Fruit fly (Drosophila melanogaster) whole organism, adult: ENCODE results near the gene Cpr65Ea.
A peak's percentile ranks its signal among the peaks of the same experiment; 100 is the strongest.

Experiments
- CG11617 ChIP-seq: fragments of 200-800 bp; sonication (Bioruptor generic); optimal IDR thresholded peaks from 2 replicates; lab custom pipeline; 2017; ENCODE audit warnings: mild to moderate bottlenecking, missing biosample characterization, missing genetic modification reagents, missing genetic modification characterization
- CG12768 ChIP-seq: fragments of 200-800 bp; sonication (Bioruptor generic); optimal IDR thresholded peaks from 2 replicates; lab custom pipeline; 2017; ENCODE audit warnings: missing biosample characterization, missing genetic modification characterization, mild to moderate bottlenecking, moderate library complexity, missing genetic modification reagents
- CG14711 ChIP-seq: fragments of 200-800 bp; sonication (Bioruptor generic); optimal IDR thresholded peaks from 2 replicates; lab custom pipeline; 2018; ENCODE audit warnings: missing biosample characterization, mild to moderate bottlenecking, missing genetic modification characterization, moderate library complexity
- CG1620 ChIP-seq: fragments of 200-800 bp; sonication (Bioruptor generic); optimal IDR thresholded peaks from 2 replicates; lab custom pipeline; 2016; ENCODE audit warnings: missing biosample characterization, missing genetic modification characterization
- CG5204 ChIP-seq: fragments of 200-800 bp; sonication (Bioruptor generic); optimal IDR thresholded peaks from 2 replicates; lab custom pipeline; 2016; ENCODE audit warnings: missing biosample characterization, missing genetic modification characterization
- Crg-1 ChIP-seq: fragments of 200-800 bp; sonication (Bioruptor generic); optimal IDR thresholded peaks from 2 replicates; lab custom pipeline; 2016; ENCODE audit warnings: missing biosample characterization, missing genetic modification characterization
- Hr96 ChIP-seq: fragments of 200-800 bp; sonication (Bioruptor generic); optimal IDR thresholded peaks from 2 replicates; lab custom pipeline; 2016; ENCODE audit warnings: missing biosample characterization, missing genetic modification characterization
- Mnt ChIP-seq: fragments of 200-800 bp; sonication (Bioruptor generic); optimal IDR thresholded peaks from 2 replicates; lab custom pipeline; 2016; ENCODE audit warnings: missing biosample characterization, mild to moderate bottlenecking, missing genetic modification characterization
- bab1 ChIP-seq: fragments of 200-800 bp; sonication (Bioruptor generic); optimal IDR thresholded peaks from 3 replicates; lab custom pipeline; 2019; ENCODE audit warnings: missing biosample characterization, mild to moderate bottlenecking, missing genetic modification characterization, moderate library complexity
- cic ChIP-seq: fragments of 200-800 bp; sonication (Bioruptor generic); optimal IDR thresholded peaks from 2 replicates; lab custom pipeline; 2017; ENCODE audit warnings: missing biosample characterization, mild to moderate bottlenecking, missing genetic modification characterization, moderate library complexity
- kay ChIP-seq: fragments of 200-800 bp; sonication (Bioruptor generic); peaks from one replicate; lab custom pipeline; 2016; ENCODE audit warnings: missing biosample characterization, missing genetic modification characterization, borderline replicate concordance
- ovo ChIP-seq: fragments of 200-800 bp; sonication (Bioruptor generic); optimal IDR thresholded peaks from 2 replicates; lab custom pipeline; 2016; ENCODE audit warnings: missing biosample characterization, missing genetic modification characterization
- pad ChIP-seq: fragments of 200-800 bp; sonication (Bioruptor generic); optimal IDR thresholded peaks from 3 replicates; lab custom pipeline; 2017; ENCODE audit warnings: missing biosample characterization, missing genetic modification characterization, mild to moderate bottlenecking, moderate library complexity, missing genetic modification reagents
- tj ChIP-seq: fragments of 200-800 bp; sonication (Bioruptor generic); optimal IDR thresholded peaks from 3 replicates; lab custom pipeline; 2017; ENCODE audit warnings: missing biosample characterization, mild to moderate bottlenecking, missing genetic modification characterization, moderate library complexity

DNA sequence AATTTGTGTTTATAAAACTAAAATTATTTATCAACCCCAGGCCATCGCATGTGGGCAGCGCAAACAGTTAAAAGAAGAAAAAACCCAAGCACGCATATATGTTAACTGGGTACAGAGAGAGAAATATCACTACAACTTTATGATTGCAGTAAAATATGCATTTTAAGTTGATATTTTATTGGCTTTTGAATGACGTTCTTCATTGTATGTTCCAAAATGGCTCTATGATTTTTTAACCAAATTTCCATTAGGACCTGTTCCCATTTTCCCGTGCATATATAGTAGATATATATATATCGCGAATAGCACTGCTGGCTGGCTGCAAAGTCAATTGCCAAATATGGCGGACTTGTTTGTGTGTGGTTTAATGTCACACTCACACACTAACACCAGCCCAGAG is 10.1 kb upstream of the Cpr65Ea start:
- TF ChIP-seq CG12768 (GFP tag; lab: Kevin White, UChicago) (no peak), tj (GFP tag; lab: Kevin White, UChicago) (no peak), ovo (no peak), Hr96 (GFP tag; lab: Kevin White, UChicago) (no peak), kay (peak; percentile 18), Crg-1 (GFP tag; lab: Kevin White, UChicago) (no peak), CG5204 (GFP tag; lab: Kevin White, UChicago) (no peak), Mnt (GFP tag; lab: Kevin White, UChicago) (no peak), bab1 (GFP tag; lab: Kevin White, UChicago) (no peak), cic (GFP tag; lab: Kevin White, UChicago) (no peak), pad (GFP tag; lab: Kevin White, UChicago) (no peak), CG11617 (GFP tag; lab: Kevin White, UChicago) (no peak), CG14711 (tag; lab: Kevin White, UChicago) (no peak), CG1620 (no peak)
